Worm (Caenorhabditis elegans): ENCODE measurements around the gene utp-20.

ce11 chrII:6575647-6576046 lies 39.5 kb downstream of the utp-20 start, which contains the start of gene sra-29:
- no peak for TF ChIP-seq lin-11 (tag; optimal IDR thresholded peaks at IDR 0.05)
- TF ChIP-seq ama-1 (optimal IDR thresholded peaks at IDR 0.05) = no peak
- TF ChIP-seq T23F11.4 (GFP tag; optimal IDR thresholded peaks at IDR 0.05) = no peak
- TF ChIP-seq ceh-9 (tag; optimal IDR thresholded peaks at IDR 0.05) = no peak
- no peak for TF ChIP-seq nhr-232 (tag; optimal IDR thresholded peaks at IDR 0.05)
- no peak for TF ChIP-seq unc-42 (tag; optimal IDR thresholded peaks at IDR 0.05)
- TF ChIP-seq ets-4 (tag; optimal IDR thresholded peaks at IDR 0.05) = no peak
- no peak for TF ChIP-seq nfya-1 (tag; optimal IDR thresholded peaks at IDR 0.05)
- no peak for TF ChIP-seq unc-55 (GFP tag; optimal IDR thresholded peaks at IDR 0.05)
- no peak for TF ChIP-seq tbx-2 (tag; optimal IDR thresholded peaks at IDR 0.05)
- TF ChIP-seq fkh-10 (GFP tag; optimal IDR thresholded peaks at IDR 0.05) = no peak
- TF ChIP-seq unc-86 (tag; optimal IDR thresholded peaks at IDR 0.05) = no peak
- TF ChIP-seq ceh-6 (GFP tag; optimal IDR thresholded peaks at IDR 0.05) = no peak
- no peak for TF ChIP-seq sox-4 (tag; optimal IDR thresholded peaks at IDR 0.05)
